Fruit fly (Drosophila melanogaster) whole organism, embryonic: ENCODE results near the gene CG8944.

Experiments used
- Blimp-1 ChIP-seq: fragments of 200-800 bp; sonication (Bioruptor generic); optimal IDR thresholded peaks from 3 replicates; lab custom pipeline; 2018; ENCODE audit warnings: missing biosample characterization, missing genetic modification characterization, mild to moderate bottlenecking, moderate library complexity, missing genetic modification reagents
- CG2889 ChIP-seq: fragments of 200-800 bp; sonication (Bioruptor generic); IDR thresholded peaks from 3 replicates; pipeline ENCODE4 v1.3.6; 2022; ENCODE audit warnings: missing biosample characterization, missing genetic modification characterization
- CG6689 ChIP-seq: fragments of 200-800 bp; sonication (Bioruptor generic); IDR thresholded peaks from 2 replicates; pipeline ENCODE4 v1.3.6; 2022; ENCODE audit warnings: missing biosample characterization, missing genetic modification characterization
- HLHmδ ChIP-seq: fragments of 200-800 bp; sonication (Bioruptor generic); optimal IDR thresholded peaks from 2 replicates; lab custom pipeline; 2018; ENCODE audit warnings: missing biosample characterization, mild to moderate bottlenecking, missing genetic modification characterization, moderate library complexity
- ci ChIP-seq: fragments of 200-800 bp; sonication (Bioruptor generic); IDR thresholded peaks from 3 replicates; pipeline ENCODE4 v1.3.6; 2022; ENCODE audit warnings: missing biosample characterization, missing genetic modification characterization
- exex ChIP-seq: fragments of 200-800 bp; sonication (Bioruptor generic); optimal IDR thresholded peaks from 4 replicates; lab custom pipeline; 2018; ENCODE audit warnings: missing biosample characterization, mild to moderate bottlenecking, missing genetic modification characterization, moderate library complexity
- mam ChIP-seq: fragments of 200-800 bp; sonication (Bioruptor generic); optimal IDR thresholded peaks from 3 replicates; lab custom pipeline; 2016; ENCODE audit warnings: missing biosample characterization, missing genetic modification characterization
- slou ChIP-seq: fragments of 200-800 bp; sonication (Bioruptor generic); optimal IDR thresholded peaks from 3 replicates; lab custom pipeline; 2016; ENCODE audit warnings: missing biosample characterization, missing genetic modification characterization

- TF ChIP-seq CG6689 = no peak
- no peak for TF ChIP-seq mam (GFP tag; lab: Kevin White, UChicago)
- TF ChIP-seq ci = no peak
- no peak for TF ChIP-seq slou (GFP tag; lab: Kevin White, UChicago)
- no peak for TF ChIP-seq HLHmδ (GFP tag; lab: Kevin White, UChicago)
- no peak for TF ChIP-seq Blimp-1 (GFP tag; lab: Kevin White, UChicago)
- TF ChIP-seq exex (tag; lab: Kevin White, UChicago) = no peak
- TF ChIP-seq CG2889 (GFP tag; lab: Robert Waterston, UW) = no peak
These were observed 708 bp upstream of the CG8944 start for dm6 chrX:15746682-15747196.
